Worm (Caenorhabditis elegans) whole organism, young adult: Measurements from ENCODE around the gene fbxa-222.
"Not testable (repeated sequence)": the region's sequence is repeated elsewhere in the genome, so short reads cannot be mapped to it uniquely, and the experiment has no call there.

Experiments
- C06A6.2 ChIP-seq: fragments of 200-800 bp; sonication (Bioruptor generic); conservative IDR thresholded peaks from 2 replicates; pipeline ENCODE4 v1.3.6; 2022; ENCODE audit warnings: missing genetic modification characterization, missing compliant biosample characterization
- D2030.7 ChIP-seq: fragments of 200-800 bp; sonication (Bioruptor generic); IDR thresholded peaks from 2 replicates; pipeline ENCODE4 v1.3.6; 2022; ENCODE audit warnings: missing genetic modification reagents, missing genetic modification characterization, missing compliant biosample characterization
- F33H1.4 ChIP-seq: fragments of 200-800 bp; sonication (Bioruptor generic); IDR thresholded peaks from 2 replicates; pipeline ENCODE4 v1.3.6; 2022; ENCODE audit warnings: missing genetic modification reagents, missing genetic modification characterization, missing compliant biosample characterization
- T26A5.8 ChIP-seq: sonication (generic microtip); optimal IDR thresholded peaks from 2 replicates; lab custom pipeline; 2016; ENCODE audit warnings: missing genetic modification characterization, missing compliant biosample characterization
- aptf-2 ChIP-seq: fragments of 200-800 bp; sonication (Bioruptor generic); conservative IDR thresholded peaks from 2 replicates; pipeline ENCODE4 v1.3.6; 2022; ENCODE audit warnings: missing genetic modification reagents, missing genetic modification characterization, missing compliant biosample characterization
- athp-1 ChIP-seq: sonication (generic microtip); optimal IDR thresholded peaks from 2 replicates; lab custom pipeline; 2017; ENCODE audit warnings: mild to moderate bottlenecking, missing genetic modification characterization, missing compliant biosample characterization
- attf-3 ChIP-seq: fragments of 200-800 bp; sonication (Bioruptor generic); conservative IDR thresholded peaks from 2 replicates; pipeline ENCODE4 v1.3.6; 2022; ENCODE audit warnings: missing genetic modification reagents, missing genetic modification characterization, missing compliant biosample characterization
- attf-5 ChIP-seq: fragments of 200-800 bp; sonication (Bioruptor generic); optimal IDR thresholded peaks from 2 replicates; lab custom pipeline; 2018; ENCODE audit warnings: mild to moderate bottlenecking, missing genetic modification characterization, missing compliant biosample characterization
- attf-6 ChIP-seq: fragments of 200-800 bp; sonication (Bioruptor generic); IDR thresholded peaks from 2 replicates; pipeline ENCODE4 v1.3.6; 2022; ENCODE audit warnings: missing genetic modification reagents, missing genetic modification characterization, missing compliant biosample characterization
- cebp-1 ChIP-seq, 2 experiments: fragments of 200-800 bp in 1 of 2; sonication (Bioruptor generic) in 1 of 2; sonication (generic microtip) in 1 of 2; IDR thresholded peaks in 1 of 2; optimal IDR thresholded peaks in 1 of 2; 2 replicates each; pipeline versions ENCODE4 v1.3.6 to Lab custom; 2017 to 2022; ENCODE audit warnings: missing compliant biosample characterization in 2 of 2, missing genetic modification characterization in 2 of 2, mild to moderate bottlenecking in 1 of 2, missing genetic modification reagents in 1 of 2, moderate library complexity in 1 of 2
- ceh-27 ChIP-seq: fragments of 200-800 bp; sonication (Bioruptor generic); optimal IDR thresholded peaks from 2 replicates; lab custom pipeline; 2018; ENCODE audit warnings: mild to moderate bottlenecking, missing genetic modification characterization, moderate library complexity, missing compliant biosample characterization
- ceh-79 ChIP-seq: sonication (generic microtip); optimal IDR thresholded peaks from 2 replicates; lab custom pipeline; 2017; ENCODE audit warnings: mild to moderate bottlenecking, missing genetic modification characterization, missing compliant biosample characterization
- ceh-91 ChIP-seq: fragments of 200-800 bp; sonication (Bioruptor generic); IDR thresholded peaks from 2 replicates; pipeline ENCODE4 v1.3.6; 2022; ENCODE audit warnings: missing genetic modification reagents, missing genetic modification characterization, missing compliant biosample characterization
- dox-1 ChIP-seq: fragments of 200-800 bp; sonication (Bioruptor generic); IDR thresholded peaks from 2 replicates; pipeline ENCODE4 v1.3.6; 2022; ENCODE audit warnings: missing genetic modification reagents, missing genetic modification characterization, missing compliant biosample characterization
- ekl-4 ChIP-seq: fragments of 200-800 bp; sonication (Bioruptor generic); IDR thresholded peaks from 2 replicates; pipeline ENCODE4 v1.3.6; 2022; ENCODE audit warnings: missing genetic modification reagents, missing genetic modification characterization, missing compliant biosample characterization
- hsf-1 ChIP-seq: fragments of 200-800 bp; sonication (Bioruptor generic); IDR thresholded peaks from 2 replicates; pipeline ENCODE4 v1.3.6; 2022; ENCODE audit warnings: missing genetic modification reagents, missing genetic modification characterization, missing compliant biosample characterization
- let-526 ChIP-seq: fragments of 200-800 bp; sonication (Bioruptor generic); IDR thresholded peaks from 2 replicates; pipeline ENCODE4 v1.3.6; 2022; ENCODE audit warnings: missing genetic modification reagents, missing genetic modification characterization, missing compliant biosample characterization
- lin-40 ChIP-seq: sonication (generic microtip); optimal IDR thresholded peaks from 2 replicates; lab custom pipeline; 2016; ENCODE audit warnings: missing genetic modification characterization, mild to moderate bottlenecking, missing compliant biosample characterization, missing genotype, missing genetic modification reagents
- madf-6 ChIP-seq: fragments of 200-800 bp; sonication (Bioruptor generic); IDR thresholded peaks from 2 replicates; pipeline ENCODE4 v1.3.6; 2022; ENCODE audit warnings: missing genetic modification reagents, missing genetic modification characterization, missing compliant biosample characterization
- madf-8 ChIP-seq: fragments of 200-800 bp; sonication (Bioruptor generic); conservative IDR thresholded peaks from 2 replicates; pipeline ENCODE4 v1.3.6; 2022; ENCODE audit warnings: missing genetic modification reagents, missing genetic modification characterization, missing compliant biosample characterization
- mcd-1 ChIP-seq: fragments of 200-800 bp; sonication (Bioruptor generic); IDR thresholded peaks from 2 replicates; pipeline ENCODE4 v1.3.6; 2022; ENCODE audit warnings: missing genetic modification reagents, missing genetic modification characterization, missing compliant biosample characterization
- mel-28 ChIP-seq: sonication (generic microtip); optimal IDR thresholded peaks from 2 replicates; lab custom pipeline; 2016; ENCODE audit warnings: borderline replicate concordance, mild to moderate bottlenecking, missing genetic modification characterization, missing compliant biosample characterization
- mes-4 ChIP-seq: sonication (generic microtip); optimal IDR thresholded peaks from 2 replicates; lab custom pipeline; 2016; ENCODE audit warnings: missing genotype, missing genetic modification characterization, missing compliant biosample characterization
- nfya-1 ChIP-seq: sonication (generic microtip); optimal IDR thresholded peaks from 2 replicates; lab custom pipeline; 2017; ENCODE audit warnings: antibody characterized with exemption, missing compliant biosample characterization, missing genetic modification characterization, borderline replicate concordance; ENCODE audit not compliant: insufficient read depth
- nhr-120 ChIP-seq: fragments of 200-800 bp; sonication (Bioruptor generic); IDR thresholded peaks from 2 replicates; pipeline ENCODE4 v1.3.6; 2022; ENCODE audit warnings: missing genetic modification characterization, missing compliant biosample characterization
- nhr-80 ChIP-seq: sonication (generic microtip); optimal IDR thresholded peaks from 2 replicates; lab custom pipeline; 2016; ENCODE audit warnings: missing genetic modification characterization, missing compliant biosample characterization
- nhr-90 ChIP-seq: sonication (generic microtip); optimal IDR thresholded peaks from 2 replicates; lab custom pipeline; 2016; ENCODE audit warnings: missing genotype, mild to moderate bottlenecking, missing genetic modification characterization, missing compliant biosample characterization
- rec-8 ChIP-seq, 2 experiments: sonication (generic microtip); optimal IDR thresholded peaks; 2 replicates each; lab custom pipeline; 2016; ENCODE audit warnings: mild to moderate bottlenecking in 2 of 2, missing genetic modification characterization in 2 of 2, missing genetic modification reagents in 2 of 2, missing genotype in 2 of 2, missing biosample characterization in 1 of 2, missing compliant biosample characterization in 1 of 2, moderate library complexity in 1 of 2
- sea-2 ChIP-seq: fragments of 200-800 bp; sonication (Bioruptor generic); IDR thresholded peaks from 2 replicates; pipeline ENCODE4 v1.3.6; 2022; ENCODE audit warnings: missing genetic modification characterization, missing compliant biosample characterization
- zim-3 ChIP-seq: sonication (generic microtip); optimal IDR thresholded peaks from 2 replicates; lab custom pipeline; 2017; ENCODE audit warnings: mild to moderate bottlenecking, missing genetic modification characterization, moderate library complexity, missing compliant biosample characterization
- ztf-18 ChIP-seq: sonication (generic microtip); optimal IDR thresholded peaks from 2 replicates; lab custom pipeline; 2016; ENCODE audit warnings: missing genotype, mild to moderate bottlenecking, missing genetic modification characterization, missing compliant biosample characterization

Gene fbxa-222

DNA sequence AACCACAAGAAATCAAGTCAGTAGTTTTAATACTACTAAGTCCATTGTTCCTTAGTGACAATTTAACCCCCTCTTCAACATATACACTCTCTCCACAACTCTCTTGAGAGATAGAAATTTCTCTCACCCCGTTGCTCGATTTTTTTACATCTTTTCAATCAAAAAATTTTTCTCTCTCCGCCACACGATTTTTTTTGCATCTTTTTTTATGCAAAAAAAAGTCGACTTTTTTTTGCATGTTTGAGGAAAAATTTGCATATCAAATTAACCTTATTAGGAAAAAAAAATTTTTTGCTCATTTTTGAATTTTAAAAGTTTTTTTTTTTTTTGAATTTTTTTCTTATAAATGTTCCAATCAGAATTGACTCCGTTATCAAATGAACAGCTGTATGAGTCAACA, 29.7 kb downstream of the fbxa-222 start:
- TF ChIP-seq ceh-27: no peak
- no peak for TF ChIP-seq mes-4 (tag; lab: Kevin White, UChicago)
- TF ChIP-seq nhr-90 (tag; lab: Kevin White, UChicago): no peak
- TF ChIP-seq rec-8 (tag; optimal IDR thresholded peaks at IDR 0.05; lab: Kevin White, UChicago): no peak
- no peak for TF ChIP-seq mel-28 (tag; lab: Kevin White, UChicago)
- TF ChIP-seq ztf-18 (tag; lab: Kevin White, UChicago): no peak
- TF ChIP-seq madf-8: no peak
- TF ChIP-seq ceh-91: no peak
- TF ChIP-seq athp-1 (tag; lab: Kevin White, UChicago): no peak
- no peak for TF ChIP-seq attf-5 (GFP tag; lab: Kevin White, UChicago)
- TF ChIP-seq nhr-120 (GFP tag; lab: Robert Waterston, UW): no peak
- no peak for TF ChIP-seq hsf-1
- TF ChIP-seq attf-6 (GFP tag; lab: Robert Waterston, UW): no peak
- no peak for TF ChIP-seq let-526 (GFP tag; lab: Robert Waterston, UW)
- no peak for TF ChIP-seq zim-3 (tag; lab: Kevin White, UChicago)
- no peak for TF ChIP-seq lin-40
- no peak for TF ChIP-seq nhr-80 (tag; lab: Kevin White, UChicago)
- no peak for TF ChIP-seq nfya-1 (tag; lab: Kevin White, UChicago)
- TF ChIP-seq ekl-4 (GFP tag; lab: Robert Waterston, UW): no peak
- TF ChIP-seq, all 124 proteins: peak for 0

DNA sequence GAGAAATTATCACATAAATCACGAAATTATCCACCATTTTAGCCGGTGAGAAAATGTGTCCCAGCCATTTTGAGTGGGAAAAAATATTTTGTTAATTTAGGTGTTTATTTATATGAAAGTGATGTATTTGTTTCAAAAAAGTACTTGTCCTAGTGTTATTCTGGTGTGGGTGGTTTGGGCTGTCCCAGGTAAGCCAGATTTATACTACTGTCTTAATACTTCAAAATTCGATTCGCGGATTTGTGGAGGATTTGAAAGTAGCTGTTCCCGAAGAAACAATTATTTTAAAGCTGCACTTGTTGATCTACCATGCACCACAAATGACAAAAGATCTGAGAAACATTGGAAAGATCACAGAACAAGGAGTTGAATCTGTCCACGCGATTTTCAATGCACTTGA, 30.6 kb downstream of the fbxa-222 start, which contains the start of gene Y73B3A.11:
Gene Y73B3A.11, plus strand, starts transcription at position 301 of the 400 bp plus-strand sequence.
- TF ChIP-seq mes-4 (tag; lab: Kevin White, UChicago) (no peak), C06A6.2 (GFP tag; lab: Robert Waterston, UW) (no peak), mcd-1 (no peak), sea-2 (GFP tag; lab: Robert Waterston, UW) (no peak), aptf-2 (GFP tag; lab: Robert Waterston, UW) (no peak), attf-3 (GFP tag; lab: Robert Waterston, UW) (no peak)
- TF ChIP-seq, all 124 proteins: peak for 0

DNA sequence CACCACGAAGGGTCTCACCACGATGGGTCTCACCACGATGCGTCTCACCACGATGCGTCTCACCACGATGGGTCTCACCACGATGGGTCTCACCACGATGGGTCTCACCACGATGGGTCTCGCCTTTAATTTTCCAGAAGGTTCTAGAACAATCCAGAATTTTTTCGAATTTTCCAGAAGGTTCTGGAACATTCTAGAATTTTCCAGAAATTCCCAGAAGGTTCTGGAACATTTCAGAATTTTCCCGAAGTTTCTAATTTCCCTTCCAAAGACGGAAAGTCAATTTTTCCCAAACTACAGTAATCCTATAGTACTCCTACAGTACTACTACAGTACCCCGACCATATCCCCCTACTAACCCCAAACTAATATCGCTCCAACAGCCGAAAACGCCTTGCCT, 44.4 kb downstream of the fbxa-222 start:
- peak; percentile 94 for TF ChIP-seq hsf-1
- TF ChIP-seq dox-1 (GFP tag; lab: Robert Waterston, UW): peak; percentile 43; the same call in 1 of the 2 replicates
- peak; percentile 43 for TF ChIP-seq F33H1.4
- 0 out of 2 replicates have a peak, but pooled peaks have one; percentile 24 for TF ChIP-seq D2030.7

DNA sequence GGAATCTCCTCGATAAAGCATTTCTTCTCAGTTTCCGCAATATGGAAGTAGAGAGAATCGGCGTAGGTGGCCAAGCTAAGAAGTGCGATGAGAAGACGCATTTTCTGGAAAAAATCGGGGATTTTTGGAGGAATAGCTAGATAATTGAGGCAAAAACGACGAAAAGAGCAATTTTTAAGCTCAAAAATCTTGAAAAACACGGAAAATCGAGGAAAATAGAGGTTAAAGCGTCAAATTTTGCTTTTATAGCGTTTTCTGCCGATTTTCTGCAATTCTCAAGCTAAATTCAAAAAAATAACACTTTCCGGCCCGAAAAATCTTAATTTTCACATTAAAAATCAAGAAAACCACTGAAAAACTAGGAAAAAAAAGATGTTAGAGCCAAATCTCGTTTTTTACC, 45.9 kb downstream of the fbxa-222 start, which contains the start of gene tmed-12:
Gene tmed-12, minus strand, starts transcription at position 101 of the 400 bp plus-strand sequence.
- not testable (repeated sequence) for TF ChIP-seq ceh-79; ceh-27; T26A5.8 (tag; lab: Kevin White, UChicago)

DNA sequence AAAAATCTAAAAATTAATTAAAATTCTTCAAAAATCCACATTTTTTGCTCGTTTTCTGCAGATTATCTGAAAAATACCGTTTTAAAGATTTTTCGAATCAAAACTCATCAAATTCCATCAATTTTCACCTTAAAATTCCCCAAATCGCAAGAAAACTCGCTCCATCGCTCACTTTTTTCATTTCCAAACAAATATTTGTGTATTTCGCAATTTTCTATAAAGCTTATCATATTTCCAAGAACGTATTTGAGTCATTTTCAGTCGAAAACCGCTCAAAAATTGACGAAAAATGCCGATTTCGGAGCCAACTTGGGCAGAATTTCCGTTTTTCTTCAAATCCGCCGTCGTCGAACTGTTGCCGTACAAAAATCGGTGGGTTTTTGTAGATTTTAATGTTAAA, 46.6 kb downstream of the fbxa-222 start:
- TF ChIP-seq cebp-1 (GFP tag; IDR thresholded peaks at IDR 0.05; lab: Robert Waterston, UW): peak; percentile 79
- peak; percentile 77 for TF ChIP-seq cebp-1 (tag; optimal IDR thresholded peaks at IDR 0.05; lab: Kevin White, UChicago)

DNA sequence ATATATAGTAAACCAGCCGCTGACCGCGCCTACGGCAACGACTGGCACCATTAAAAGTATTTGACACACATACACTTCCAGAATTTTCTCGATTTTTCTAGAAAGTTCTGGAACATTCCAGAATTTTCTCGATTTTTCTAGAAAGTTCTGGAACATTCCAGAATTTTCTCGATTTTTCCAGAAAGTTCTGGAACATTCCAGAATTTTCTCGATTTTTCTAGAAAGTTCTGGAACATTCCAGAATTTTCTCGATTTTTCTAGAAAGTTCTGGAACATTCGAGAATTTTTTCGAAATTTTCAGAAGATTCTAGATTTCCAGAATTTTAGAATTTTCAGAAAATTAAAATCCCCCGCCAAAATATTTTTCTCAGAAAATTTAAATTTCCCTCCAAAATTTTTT, 51.4 kb downstream of the fbxa-222 start:
- TF ChIP-seq dox-1 (GFP tag; lab: Robert Waterston, UW): peak; percentile 64
- 0 out of 2 replicates have a peak, but pooled peaks have one; percentile 16 for TF ChIP-seq madf-6 (GFP tag; lab: Robert Waterston, UW)
- peak; percentile 93 for TF ChIP-seq hsf-1
